Fruit fly (Drosophila melanogaster) whole organism, embryonic: Measurements from ENCODE around the gene cbt.

Experiments used
- Ada2b ChIP-seq: fragments of 200-800 bp; sonication (Bioruptor generic); IDR thresholded peaks from 2 replicates; pipeline ENCODE4 v1.3.6; 2022; ENCODE audit warnings: missing biosample characterization, missing genetic modification characterization
- Asciz ChIP-seq: fragments of 200-800 bp; sonication (Bioruptor generic); optimal IDR thresholded peaks from 2 replicates; lab custom pipeline; 2017; ENCODE audit warnings: missing biosample characterization, mild to moderate bottlenecking, missing genetic modification characterization, missing genetic modification reagents
- Bteb2 ChIP-seq: fragments of 200-800 bp; sonication (Bioruptor generic); optimal IDR thresholded peaks from 2 replicates; lab custom pipeline; 2016; ENCODE audit warnings: missing biosample characterization, missing genetic modification characterization
- C15 ChIP-seq: fragments of 200-800 bp; sonication (Bioruptor generic); IDR thresholded peaks from 3 replicates; pipeline ENCODE4 v1.3.6; 2022; ENCODE audit warnings: missing biosample characterization, missing genetic modification characterization
- CG10321 ChIP-seq: fragments of 200-800 bp; sonication (Bioruptor generic); IDR thresholded peaks from 2 replicates; pipeline ENCODE4 v1.3.6; 2022; ENCODE audit warnings: missing biosample characterization, missing genetic modification characterization
- CG10431 ChIP-seq: fragments of 200-800 bp; sonication (Bioruptor generic); optimal IDR thresholded peaks from 3 replicates; lab custom pipeline; 2018; ENCODE audit warnings: missing biosample characterization, mild to moderate bottlenecking, missing genetic modification characterization
- CG11093 ChIP-seq: fragments of 200-800 bp; sonication (Bioruptor generic); IDR thresholded peaks from 3 replicates; pipeline ENCODE4 v1.3.6; 2022; ENCODE audit warnings: missing biosample characterization, missing genetic modification characterization
- CG12104 ChIP-seq: fragments of 200-800 bp; sonication (Bioruptor generic); optimal IDR thresholded peaks from 3 replicates; lab custom pipeline; 2016; ENCODE audit warnings: missing biosample characterization, missing genetic modification characterization
- CG12744 ChIP-seq: fragments of 200-800 bp; sonication (Bioruptor generic); optimal IDR thresholded peaks from 2 replicates; lab custom pipeline; 2016; ENCODE audit warnings: missing biosample characterization, missing genetic modification characterization
- CG13296 ChIP-seq: fragments of 200-800 bp; sonication (Bioruptor generic); optimal IDR thresholded peaks from 3 replicates; lab custom pipeline; 2018; ENCODE audit warnings: missing biosample characterization, mild to moderate bottlenecking, missing genetic modification characterization
- CG15073 ChIP-seq: fragments of 200-800 bp; sonication (Bioruptor generic); optimal IDR thresholded peaks from 2 replicates; lab custom pipeline; 2016; ENCODE audit warnings: missing biosample characterization, missing genetic modification characterization
- CG1529 ChIP-seq: fragments of 200-800 bp; sonication (Bioruptor generic); optimal IDR thresholded peaks from 3 replicates; lab custom pipeline; 2018; ENCODE audit warnings: missing biosample characterization, missing genetic modification characterization
- CG17829 ChIP-seq: fragments of 200-800 bp; optimal IDR thresholded peaks from 2 replicates; lab custom pipeline; 2019; ENCODE audit warnings: missing biosample characterization, mild to moderate bottlenecking, missing genetic modification characterization, moderate library complexity
- CG1832 ChIP-seq: fragments of 200-800 bp; sonication (Bioruptor generic); optimal IDR thresholded peaks from 2 replicates; lab custom pipeline; 2017; ENCODE audit warnings: missing biosample characterization, mild to moderate bottlenecking, missing genetic modification characterization, inconsistent platforms
- CG2120 ChIP-seq: fragments of 200-800 bp; sonication (Bioruptor generic); optimal IDR thresholded peaks from 3 replicates; lab custom pipeline; 2016; ENCODE audit warnings: missing biosample characterization, missing genetic modification characterization
- CG31224 ChIP-seq: fragments of 200-800 bp; sonication (Bioruptor generic); IDR thresholded peaks from 2 replicates; pipeline ENCODE4 v1.3.6; 2022; ENCODE audit warnings: missing biosample characterization, missing genetic modification characterization
- CG34224 ChIP-seq: fragments of 200-800 bp; sonication (Bioruptor generic); IDR thresholded peaks from 3 replicates; pipeline ENCODE4 v1.3.6; 2022; ENCODE audit warnings: missing biosample characterization, missing genetic modification characterization; ENCODE audit not compliant: partially characterized antibody
- CG34376 ChIP-seq: fragments of 200-800 bp; sonication (Bioruptor generic); optimal IDR thresholded peaks from 2 replicates; lab custom pipeline; 2018; ENCODE audit warnings: missing biosample characterization, mild to moderate bottlenecking, missing genetic modification characterization
- CG4282 ChIP-seq: fragments of 200-800 bp; sonication (Bioruptor generic); optimal IDR thresholded peaks from 2 replicates; lab custom pipeline; 2016; ENCODE audit warnings: missing biosample characterization, missing genetic modification characterization
- CG4854 ChIP-seq: fragments of 200-800 bp; sonication (Bioruptor generic); optimal IDR thresholded peaks from 2 replicates; lab custom pipeline; 2016; ENCODE audit warnings: missing biosample characterization, missing genetic modification characterization, inconsistent platforms
- CG8281 ChIP-seq: fragments of 200-800 bp; sonication (Bioruptor generic); optimal IDR thresholded peaks from 2 replicates; lab custom pipeline; 2018; ENCODE audit warnings: missing biosample characterization, mild to moderate bottlenecking, missing genetic modification characterization, moderate library complexity
- CTCF ChIP-seq: fragments of 200-800 bp; sonication (Bioruptor generic); optimal IDR thresholded peaks from 2 replicates; lab custom pipeline; 2017; ENCODE audit warnings: missing biosample characterization, mild to moderate bottlenecking, missing genetic modification characterization, moderate library complexity
- Dref ChIP-seq: fragments of 200-800 bp; sonication (Bioruptor generic); IDR thresholded peaks from 2 replicates; pipeline ENCODE4 v1.3.6; 2022; ENCODE audit warnings: missing biosample characterization, missing genetic modification characterization
- Drgx ChIP-seq: fragments of 200-800 bp; sonication (Bioruptor generic); IDR thresholded peaks from 2 replicates; pipeline ENCODE4 v1.3.6; 2022; ENCODE audit warnings: missing biosample characterization, missing genetic modification characterization
- E2f1 ChIP-seq: fragments of 200-800 bp; sonication (Bioruptor generic); IDR thresholded peaks from 2 replicates; pipeline ENCODE4 v1.3.6; 2022; ENCODE audit warnings: missing biosample characterization, missing genetic modification characterization
- E2f2 ChIP-seq: fragments of 200-800 bp; sonication (Bioruptor generic); IDR thresholded peaks from 2 replicates; pipeline ENCODE4 v1.3.6; 2022; ENCODE audit warnings: missing biosample characterization, missing genetic modification characterization
- Ets97D ChIP-seq: fragments of 200-800 bp; sonication (Bioruptor generic); optimal IDR thresholded peaks from 3 replicates; lab custom pipeline; 2016; ENCODE audit warnings: missing biosample characterization, missing genetic modification characterization
- HmgD ChIP-seq: fragments of 200-800 bp; sonication (Bioruptor generic); optimal IDR thresholded peaks from 3 replicates; lab custom pipeline; 2016; ENCODE audit warnings: missing biosample characterization, missing genetic modification characterization
- Kr ChIP-seq: fragments of 200-800 bp; sonication (Bioruptor generic); optimal IDR thresholded peaks from 2 replicates; lab custom pipeline; 2017; ENCODE audit warnings: missing biosample characterization, mild to moderate bottlenecking, missing genetic modification characterization
- NFAT ChIP-seq: fragments of 200-800 bp; sonication (Bioruptor generic); IDR thresholded peaks from 2 replicates; pipeline ENCODE4 v1.3.6; 2022; ENCODE audit warnings: missing biosample characterization, missing genetic modification characterization
- Neu2 ChIP-seq: fragments of 200-800 bp; sonication (Bioruptor generic); optimal IDR thresholded peaks from 3 replicates; lab custom pipeline; 2016; ENCODE audit warnings: missing biosample characterization, missing genetic modification characterization, borderline replicate concordance
- Oaz ChIP-seq: fragments of 200-800 bp; sonication (Bioruptor generic); IDR thresholded peaks from 2 replicates; pipeline ENCODE4 v1.3.6; 2022; ENCODE audit warnings: missing biosample characterization, missing genetic modification characterization
- Side ChIP-seq: fragments of 200-800 bp; sonication (Bioruptor generic); optimal IDR thresholded peaks from 2 replicates; lab custom pipeline; 2016; ENCODE audit warnings: missing biosample characterization, missing genetic modification characterization
- Spps ChIP-seq: fragments of 200-800 bp; sonication (Bioruptor generic); optimal IDR thresholded peaks from 2 replicates; lab custom pipeline; 2018; ENCODE audit warnings: missing biosample characterization, mild to moderate bottlenecking, missing genetic modification characterization
- Sry-δ ChIP-seq: fragments of 200-800 bp; sonication (Bioruptor generic); optimal IDR thresholded peaks from 2 replicates; lab custom pipeline; 2016; ENCODE audit warnings: missing biosample characterization, missing genetic modification characterization
- Stat92E ChIP-seq, 3 experiments: fragments of >200 bp in 2 of 3; fragments of 200-800 bp in 1 of 3; sonication (Bioruptor generic) in 1 of 3; optimal IDR thresholded peaks; 2 replicates each; lab custom pipeline; 2017 to 2019; ENCODE audit warnings: missing biosample characterization in 3 of 3, missing genetic modification characterization in 3 of 3, mild to moderate bottlenecking in 1 of 3, moderate library complexity in 1 of 3
- az2 ChIP-seq: fragments of 200-800 bp; sonication (Bioruptor generic); optimal IDR thresholded peaks from 3 replicates; lab custom pipeline; 2016; ENCODE audit warnings: missing biosample characterization, missing genetic modification characterization
- bcd ChIP-seq: fragments of 200-800 bp; sonication (Bioruptor generic); optimal IDR thresholded peaks from 2 replicates; lab custom pipeline; 2017; ENCODE audit warnings: missing biosample characterization, mild to moderate bottlenecking, missing genetic modification characterization
- chn ChIP-seq: fragments of 200-800 bp; sonication (Bioruptor generic); optimal IDR thresholded peaks from 2 replicates; lab custom pipeline; 2016; ENCODE audit warnings: missing biosample characterization, missing genetic modification characterization
- crp ChIP-seq, 2 experiments: fragments of 200-800 bp; sonication (Bioruptor generic); optimal IDR thresholded peaks; 2 replicates in 1 of 2; 3 replicates in 1 of 2; lab custom pipeline; 2017; ENCODE audit warnings: missing biosample characterization in 2 of 2, missing genetic modification characterization in 2 of 2, mild to moderate bottlenecking in 1 of 2, moderate library complexity in 1 of 2
- exex ChIP-seq: fragments of 200-800 bp; sonication (Bioruptor generic); optimal IDR thresholded peaks from 4 replicates; lab custom pipeline; 2018; ENCODE audit warnings: missing biosample characterization, mild to moderate bottlenecking, missing genetic modification characterization, moderate library complexity
- ftz-f1 ChIP-seq: fragments of 200-800 bp; sonication (Bioruptor generic); optimal IDR thresholded peaks from 2 replicates; lab custom pipeline; 2016; ENCODE audit warnings: missing biosample characterization, missing genetic modification characterization
- fu2 ChIP-seq: fragments of 200-800 bp; sonication (Bioruptor generic); optimal IDR thresholded peaks from 2 replicates; lab custom pipeline; 2016; ENCODE audit warnings: missing biosample characterization, missing genetic modification characterization
- gt ChIP-seq: fragments of 200-800 bp; sonication (Bioruptor generic); IDR thresholded peaks from 2 replicates; pipeline ENCODE4 v1.3.6; 2022; ENCODE audit warnings: missing biosample characterization, missing genetic modification characterization
- nom ChIP-seq: fragments of 200-800 bp; sonication (Bioruptor generic); optimal IDR thresholded peaks from 2 replicates; lab custom pipeline; 2017; ENCODE audit warnings: missing biosample characterization, missing genetic modification characterization, mild to moderate bottlenecking, moderate library complexity, missing genetic modification reagents
- pnt ChIP-seq: fragments of 200-800 bp; sonication (Bioruptor generic); optimal IDR thresholded peaks from 3 replicates; lab custom pipeline; 2016; ENCODE audit warnings: missing biosample characterization, missing genetic modification characterization
- pros ChIP-seq: fragments of 200-800 bp; sonication (Bioruptor generic); optimal IDR thresholded peaks from 3 replicates; lab custom pipeline; 2019; ENCODE audit warnings: missing biosample characterization, mild to moderate bottlenecking, missing genetic modification characterization, moderate library complexity
- slp2 ChIP-seq: fragments of 200-800 bp; sonication (Bioruptor generic); optimal IDR thresholded peaks from 2 replicates; lab custom pipeline; 2016; ENCODE audit warnings: missing biosample characterization, missing genetic modification characterization
- vfl ChIP-seq: fragments of 200-800 bp; sonication (Bioruptor generic); optimal IDR thresholded peaks from 2 replicates; lab custom pipeline; 2016; ENCODE audit warnings: missing biosample characterization, missing genetic modification characterization
- vnd ChIP-seq: fragments of 200-800 bp; sonication (Bioruptor generic); IDR thresholded peaks from 3 replicates; pipeline ENCODE4 v1.3.6; 2022; ENCODE audit warnings: missing biosample characterization, missing genetic modification characterization; ENCODE audit not compliant: partially characterized antibody
- zf30C ChIP-seq: fragments of 200-800 bp; sonication (Bioruptor generic); optimal IDR thresholded peaks from 3 replicates; lab custom pipeline; 2018; ENCODE audit warnings: missing biosample characterization, mild to moderate bottlenecking, missing genetic modification characterization

cbt gene

dm6 chr2L:510534-511014 is 31.1 kb upstream of the cbt start (continued):
- TF ChIP-seq zf30C (peak; percentile 54), slp2 (GFP tag; lab: Kevin White, UChicago) (peak; percentile 57), C15 (GFP tag; lab: Robert Waterston, UW) (no peak), Side (peak; percentile 64), CG13296 (GFP tag; lab: Kevin White, UChicago) (peak; percentile 40), CG4854 (GFP tag; lab: Kevin White, UChicago) (peak; percentile 62), CG34376 (GFP tag; lab: Kevin White, UChicago) (no peak), CG4282 (GFP tag; lab: Kevin White, UChicago) (peak; percentile 50), Sry-δ (GFP tag; lab: Kevin White, UChicago) (no peak), Neu2 (GFP tag; lab: Kevin White, UChicago) (no peak), Dref (no peak), gt (GFP tag; lab: Robert Waterston, UW) (no peak), CG15073 (GFP tag; lab: Kevin White, UChicago) (no peak), Oaz (no peak), fu2 (GFP tag; lab: Kevin White, UChicago) (no peak), Kr (GFP tag; lab: Kevin White, UChicago) (peak; percentile 91), Drgx (GFP tag; lab: Robert Waterston, UW) (peak; percentile 40), Spps (peak; percentile 71), CG10321 (peak; percentile 43; the same call in 1 of the 2 replicates), CG12744 (GFP tag; lab: Kevin White, UChicago) (peak; percentile 66), Asciz (peak; percentile 81), nom (peak; percentile 97), CG1832 (peak; percentile 52), E2f1 (GFP tag; lab: Robert Waterston, UW) (peak; percentile 10; the same call in 1 of the 2 replicates), CG34224 (no peak), CG10431 (peak; percentile 81), CTCF (peak; percentile 10), Ets97D (GFP tag; lab: Kevin White, UChicago) (no peak), pnt (peak; percentile 53), exex (tag; lab: Kevin White, UChicago) (peak; percentile 24), ftz-f1 (GFP tag; lab: Kevin White, UChicago) (peak; percentile 20), crp (GFP tag; optimal IDR thresholded peaks at IDR 0.05; lab: Kevin White, UChicago) (peak in 1 of 2 experiments; percentile 29), CG12104 (peak; percentile 6), chn (GFP tag; lab: Kevin White, UChicago) (no peak), HmgD (peak; percentile 26), CG17829 (tag; lab: Kevin White, UChicago) (peak; percentile 48), vfl (GFP tag; lab: Kevin White, UChicago) (no peak), NFAT (no peak), CG31224 (peak; percentile 98), Ada2b (GFP tag; lab: Robert Waterston, UW) (no peak), E2f2 (GFP tag; lab: Robert Waterston, UW) (0 out of 2 replicates have a peak, but pooled peaks have one; percentile 9), CG8281 (tag; lab: Kevin White, UChicago) (peak; percentile 27), CG11093 (GFP tag; lab: Robert Waterston, UW) (no peak), pros (GFP tag; lab: Kevin White, UChicago) (peak; percentile 55), CG1529 (GFP tag; lab: Kevin White, UChicago) (peak; percentile 71), Bteb2 (peak; percentile 58), vnd (GFP tag; lab: Robert Waterston, UW) (no peak), Stat92E (GFP tag; optimal IDR thresholded peaks at IDR 0.05; lab: Kevin White, UChicago) (peak in 1 of 3 experiments; percentile 14), az2 (GFP tag; lab: Kevin White, UChicago) (peak; percentile 31), CG2120 (peak; percentile 18), bcd (GFP tag; lab: Kevin White, UChicago) (peak; percentile 67)
